Worm (Caenorhabditis elegans) whole organism, mixed stage, embryonic: ENCODE measurements around the gene vps-41.

Experiments
- blmp-1 ChIP-seq: fragments of 150-350 bp; optimal IDR thresholded peaks from 2 replicates; lab custom pipeline; 2014; ENCODE audit warnings: missing biosample characterization, missing genetic modification characterization
- hlh-1 ChIP-seq: fragments of 150-350 bp; optimal IDR thresholded peaks from 2 replicates; lab custom pipeline; 2014; ENCODE audit warnings: missing biosample characterization, missing genetic modification reagents, missing genetic modification characterization
- lin-13 ChIP-seq: fragments of 150-350 bp; optimal IDR thresholded peaks from 2 replicates; lab custom pipeline; 2014; ENCODE audit warnings: missing biosample characterization, missing genetic modification characterization
- mab-5 ChIP-seq: fragments of 150-350 bp; optimal IDR thresholded peaks from 2 replicates; lab custom pipeline; 2014; ENCODE audit warnings: missing biosample characterization, missing genetic modification characterization
- nhr-12 ChIP-seq: fragments of 150-350 bp; optimal IDR thresholded peaks from 2 replicates; lab custom pipeline; 2014; ENCODE audit warnings: missing biosample characterization, missing genetic modification characterization
- nhr-76 ChIP-seq: sonication (generic microtip); optimal IDR thresholded peaks from 2 replicates; lab custom pipeline; 2017; ENCODE audit warnings: missing biosample characterization, missing genetic modification characterization
- pha-4 ChIP-seq: fragments of 150-350 bp; optimal IDR thresholded peaks from 2 replicates; lab custom pipeline; 2018; ENCODE audit warnings: missing biosample characterization, missing genetic modification reagents, missing genetic modification characterization
- snpc-4 ChIP-seq: fragments of 150-350 bp; optimal IDR thresholded peaks from 2 replicates; lab custom pipeline; 2014; ENCODE audit warnings: missing biosample characterization, missing genetic modification characterization
- unc-39 ChIP-seq: fragments of 150-350 bp; optimal IDR thresholded peaks from 2 replicates; lab custom pipeline; 2014; ENCODE audit warnings: missing biosample characterization, missing genetic modification characterization
- unc-62 ChIP-seq: fragments of 150-350 bp; optimal IDR thresholded peaks from 2 replicates; lab custom pipeline; 2014; ENCODE audit warnings: missing biosample characterization, missing genetic modification reagents, missing genetic modification characterization
- ztf-11 ChIP-seq: fragments of 150-350 bp; optimal IDR thresholded peaks from 2 replicates; lab custom pipeline; 2014; ENCODE audit warnings: missing biosample characterization, missing genetic modification characterization

ce11 chrX:5323287-5323686 lies 39.7 kb downstream of the vps-41 start, which contains the start of gene sto-2:
- TF ChIP-seq nhr-12 (tag; lab: Kevin White, UChicago) (no peak), snpc-4 (tag; lab: Kevin White, UChicago) (no peak), unc-62 (no peak), hlh-1 (tag; lab: Kevin White, UChicago) (no peak), pha-4 (tag; lab: Kevin White, UChicago) (no peak), lin-13 (no peak), ztf-11 (tag; lab: Kevin White, UChicago) (no peak), blmp-1 (tag; lab: Kevin White, UChicago) (no peak), mab-5 (no peak), nhr-76 (tag; lab: Kevin White, UChicago) (no peak), unc-39 (tag; lab: Kevin White, UChicago) (no peak)
